Fruit fly (Drosophila melanogaster) whole organism, embryonic: Measurements from ENCODE around the gene ca.

Experiments
- ATbp ChIP-seq: fragments of 200-800 bp; sonication (Bioruptor generic); optimal IDR thresholded peaks from 2 replicates; lab custom pipeline; 2017; ENCODE audit warnings: missing biosample characterization, mild to moderate bottlenecking, missing genetic modification characterization, missing genetic modification reagents
- Atf6 ChIP-seq: fragments of 200-800 bp; sonication (Bioruptor generic); IDR thresholded peaks from 2 replicates; pipeline ENCODE4 v1.3.6; 2022; ENCODE audit warnings: missing biosample characterization, missing genetic modification characterization
- B-H2 ChIP-seq: fragments of 200-800 bp; sonication (Bioruptor generic); optimal IDR thresholded peaks from 2 replicates; lab custom pipeline; 2018; ENCODE audit warnings: missing biosample characterization, mild to moderate bottlenecking, missing genetic modification characterization
- Bgb ChIP-seq: fragments of 200-800 bp; sonication (Bioruptor generic); IDR thresholded peaks from 2 replicates; pipeline ENCODE4 v1.3.6; 2022; ENCODE audit warnings: missing biosample characterization, missing genetic modification characterization; ENCODE audit not compliant: partially characterized antibody
- CG13296 ChIP-seq: fragments of 200-800 bp; sonication (Bioruptor generic); optimal IDR thresholded peaks from 3 replicates; lab custom pipeline; 2018; ENCODE audit warnings: missing biosample characterization, mild to moderate bottlenecking, missing genetic modification characterization
- CG14014 ChIP-seq: fragments of 200-800 bp; sonication (Bioruptor generic); IDR thresholded peaks from 2 replicates; pipeline ENCODE4 v1.3.6; 2022; ENCODE audit warnings: missing biosample characterization, missing genetic modification characterization
- CG14965 ChIP-seq: fragments of 200-800 bp; sonication (Bioruptor generic); optimal IDR thresholded peaks from 2 replicates; lab custom pipeline; 2016; ENCODE audit warnings: missing biosample characterization, missing genetic modification characterization, borderline replicate concordance
- CG15073 ChIP-seq: fragments of 200-800 bp; sonication (Bioruptor generic); optimal IDR thresholded peaks from 2 replicates; lab custom pipeline; 2016; ENCODE audit warnings: missing biosample characterization, missing genetic modification characterization
- CG15601 ChIP-seq: fragments of 200-800 bp; sonication (Bioruptor generic); optimal IDR thresholded peaks from 3 replicates; lab custom pipeline; 2019; ENCODE audit warnings: missing biosample characterization, mild to moderate bottlenecking, missing genetic modification characterization, moderate library complexity
- CG17361 ChIP-seq: fragments of 200-800 bp; sonication (Bioruptor generic); IDR thresholded peaks from 3 replicates; pipeline ENCODE4 v1.3.6; 2022; ENCODE audit warnings: missing biosample characterization, missing genetic modification characterization
- CG18011 ChIP-seq: fragments of 200-800 bp; sonication (Bioruptor generic); optimal IDR thresholded peaks from 2 replicates; lab custom pipeline; 2017; ENCODE audit warnings: missing biosample characterization, missing genetic modification characterization, mild to moderate bottlenecking, moderate library complexity, missing genotype
- CG1832 ChIP-seq: fragments of 200-800 bp; sonication (Bioruptor generic); optimal IDR thresholded peaks from 2 replicates; lab custom pipeline; 2017; ENCODE audit warnings: missing biosample characterization, mild to moderate bottlenecking, missing genetic modification characterization, inconsistent platforms
- CG2678 ChIP-seq: fragments of 200-800 bp; sonication (Bioruptor generic); optimal IDR thresholded peaks from 3 replicates; lab custom pipeline; 2019; ENCODE audit warnings: missing biosample characterization, mild to moderate bottlenecking, missing genetic modification characterization, moderate library complexity
- CG34224 ChIP-seq: fragments of 200-800 bp; sonication (Bioruptor generic); IDR thresholded peaks from 3 replicates; pipeline ENCODE4 v1.3.6; 2022; ENCODE audit warnings: missing biosample characterization, missing genetic modification characterization; ENCODE audit not compliant: partially characterized antibody
- CG42726 ChIP-seq: fragments of 200-800 bp; sonication (Bioruptor generic); IDR thresholded peaks from 2 replicates; pipeline ENCODE4 v1.3.6; 2022; ENCODE audit warnings: missing biosample characterization, missing genetic modification characterization; ENCODE audit not compliant: partially characterized antibody
- CG4854 ChIP-seq: fragments of 200-800 bp; sonication (Bioruptor generic); optimal IDR thresholded peaks from 2 replicates; lab custom pipeline; 2016; ENCODE audit warnings: missing biosample characterization, missing genetic modification characterization, inconsistent platforms
- CG8478 ChIP-seq: fragments of >200 bp; optimal IDR thresholded peaks from 2 replicates; lab custom pipeline; 2018
- Dbx ChIP-seq: fragments of 200-800 bp; sonication (Bioruptor generic); IDR thresholded peaks from 3 replicates; pipeline ENCODE4 v1.3.6; 2022; ENCODE audit warnings: missing biosample characterization, missing genetic modification characterization
- Dfd ChIP-seq, 2 experiments: fragments of >200 bp; optimal IDR thresholded peaks; 2 replicates each; lab custom pipeline; 2017; ENCODE audit warnings: missing biosample characterization in 2 of 2, missing genetic modification characterization in 2 of 2
- Dip3 ChIP-seq: fragments of 200-800 bp; sonication (Bioruptor generic); optimal IDR thresholded peaks from 3 replicates; lab custom pipeline; 2016; ENCODE audit warnings: missing biosample characterization, missing genetic modification characterization
- Drgx ChIP-seq: fragments of 200-800 bp; sonication (Bioruptor generic); IDR thresholded peaks from 2 replicates; pipeline ENCODE4 v1.3.6; 2022; ENCODE audit warnings: missing biosample characterization, missing genetic modification characterization
- Eip74EF ChIP-seq, 2 experiments: fragments of 200-800 bp in 1 of 2; fragments of >200 bp in 1 of 2; sonication (Bioruptor generic) in 1 of 2; optimal IDR thresholded peaks; 2 replicates each; lab custom pipeline; 2017 to 2019; ENCODE audit warnings: missing biosample characterization in 2 of 2, missing genetic modification characterization in 2 of 2, mild to moderate bottlenecking in 1 of 2, moderate library complexity in 1 of 2
- Fer1 ChIP-seq: fragments of 200-800 bp; sonication (Bioruptor generic); optimal IDR thresholded peaks from 2 replicates; lab custom pipeline; 2017; ENCODE audit warnings: missing biosample characterization, mild to moderate bottlenecking, missing genetic modification characterization
- Hey ChIP-seq: fragments of 200-800 bp; sonication (Bioruptor generic); optimal IDR thresholded peaks from 3 replicates; lab custom pipeline; 2018; ENCODE audit warnings: missing biosample characterization, mild to moderate bottlenecking, missing genetic modification characterization
- Rfx ChIP-seq: fragments of 200-800 bp; sonication (Bioruptor generic); IDR thresholded peaks from 2 replicates; pipeline ENCODE4 v1.3.6; 2022; ENCODE audit warnings: missing biosample characterization, missing genetic modification characterization
- Stat92E ChIP-seq, 3 experiments: fragments of >200 bp in 2 of 3; fragments of 200-800 bp in 1 of 3; sonication (Bioruptor generic) in 1 of 3; optimal IDR thresholded peaks; 2 replicates each; lab custom pipeline; 2017 to 2019; ENCODE audit warnings: missing biosample characterization in 3 of 3, missing genetic modification characterization in 3 of 3, mild to moderate bottlenecking in 1 of 3, moderate library complexity in 1 of 3
- YL-1 ChIP-seq: fragments of 200-800 bp; sonication (Bioruptor generic); optimal IDR thresholded peaks from 3 replicates; lab custom pipeline; 2017; ENCODE audit warnings: missing biosample characterization, mild to moderate bottlenecking, missing genetic modification characterization
- bbx ChIP-seq: fragments of 200-800 bp; sonication (Bioruptor generic); IDR thresholded peaks from 2 replicates; pipeline ENCODE4 v1.3.6; 2022; ENCODE audit warnings: missing biosample characterization, missing genetic modification characterization; ENCODE audit not compliant: partially characterized antibody
- crol ChIP-seq: fragments of 200-800 bp; sonication (Bioruptor generic); IDR thresholded peaks from 2 replicates; pipeline ENCODE4 v1.3.6; 2022; ENCODE audit warnings: missing biosample characterization, missing genetic modification characterization
- da ChIP-seq: fragments of 200-800 bp; sonication (Bioruptor generic); optimal IDR thresholded peaks from 2 replicates; lab custom pipeline; 2016; ENCODE audit warnings: missing biosample characterization, missing genetic modification characterization
- danr ChIP-seq: fragments of 200-800 bp; sonication (Bioruptor generic); IDR thresholded peaks from 2 replicates; pipeline ENCODE4 v1.3.6; 2022; ENCODE audit warnings: missing biosample characterization, missing genetic modification characterization
- fd64A ChIP-seq: fragments of 200-800 bp; sonication (Bioruptor generic); optimal IDR thresholded peaks from 3 replicates; lab custom pipeline; 2018; ENCODE audit warnings: missing biosample characterization, mild to moderate bottlenecking, missing genetic modification characterization
- onecut ChIP-seq: fragments of 200-800 bp; sonication (Bioruptor generic); IDR thresholded peaks from 2 replicates; pipeline ENCODE4 v1.3.6; 2022; ENCODE audit warnings: missing biosample characterization, missing genetic modification characterization
- pfk ChIP-seq: fragments of 200-800 bp; sonication (Bioruptor generic); optimal IDR thresholded peaks from 2 replicates; lab custom pipeline; 2018; ENCODE audit warnings: missing biosample characterization, mild to moderate bottlenecking, missing genetic modification characterization, moderate library complexity
- row ChIP-seq: fragments of 200-800 bp; sonication (Bioruptor generic); IDR thresholded peaks from 3 replicates; pipeline ENCODE4 v1.3.6; 2022; ENCODE audit warnings: missing biosample characterization, missing genetic modification characterization
- run ChIP-seq: fragments of 200-800 bp; sonication (Bioruptor generic); optimal IDR thresholded peaks from 3 replicates; lab custom pipeline; 2018; ENCODE audit warnings: missing biosample characterization, mild to moderate bottlenecking, missing genetic modification characterization
- seq ChIP-seq: fragments of 200-800 bp; sonication (Bioruptor generic); IDR thresholded peaks from 2 replicates; pipeline ENCODE4 v1.3.6; 2022; ENCODE audit warnings: missing biosample characterization, missing genetic modification characterization
- sisA ChIP-seq: fragments of 200-800 bp; sonication (Bioruptor generic); IDR thresholded peaks from 2 replicates; pipeline ENCODE4 v1.3.6; 2022; ENCODE audit warnings: missing biosample characterization, missing genetic modification characterization
- so ChIP-seq: fragments of 200-800 bp; sonication (Bioruptor generic); IDR thresholded peaks from 3 replicates; pipeline ENCODE4 v1.3.6; 2022; ENCODE audit warnings: missing biosample characterization, missing genetic modification characterization
- wek ChIP-seq: fragments of 200-800 bp; sonication (Bioruptor generic); optimal IDR thresholded peaks from 3 replicates; lab custom pipeline; 2018; ENCODE audit warnings: missing biosample characterization, mild to moderate bottlenecking, missing genetic modification characterization, moderate library complexity
- zen2 ChIP-seq: fragments of 200-800 bp; sonication (Bioruptor generic); IDR thresholded peaks from 3 replicates; pipeline ENCODE4 v1.3.6; 2022; ENCODE audit warnings: missing biosample characterization, missing genetic modification characterization; ENCODE audit not compliant: partially characterized antibody

Gene ca

dm6 chr3R:29774360-29775193 lies 32.0 kb upstream of the ca start (continued):
- peak; percentile 24 for TF ChIP-seq run
- TF ChIP-seq CG15601 (tag; lab: Kevin White, UChicago): peak; percentile 25
- TF ChIP-seq CG8478: no peak
- TF ChIP-seq ATbp: peak; percentile 40
- TF ChIP-seq danr (GFP tag; lab: Robert Waterston, UW): no peak
- TF ChIP-seq Hey (tag; lab: Kevin White, UChicago): no peak
- TF ChIP-seq CG34224 (GFP tag; lab: Robert Waterston, UW): peak; percentile 85
- peak; percentile 29; the same call in 1 of the 2 replicates for TF ChIP-seq CG14014 (GFP tag; lab: Robert Waterston, UW)
- no peak for TF ChIP-seq CG18011 (GFP tag; lab: Kevin White, UChicago)
- peak; percentile 19 for TF ChIP-seq CG1832 (GFP tag; lab: Kevin White, UChicago)
- peak; percentile 8 for TF ChIP-seq YL-1 (GFP tag; lab: Kevin White, UChicago)
- TF ChIP-seq Dbx (GFP tag; lab: Robert Waterston, UW): peak; percentile 13; the same call in 1 of the 3 replicates
- 0 out of 2 replicates have a peak, but pooled peaks have one; percentile 25 for TF ChIP-seq onecut (GFP tag; lab: Robert Waterston, UW)
- TF ChIP-seq da: no peak
- TF ChIP-seq bbx (GFP tag; lab: Robert Waterston, UW): peak; percentile 71
- no peak for TF ChIP-seq Eip74EF (GFP tag; optimal IDR thresholded peaks at IDR 0.05; lab: Kevin White, UChicago)
- TF ChIP-seq so: peak; percentile 47; the same call in 2 of the 3 replicates
- TF ChIP-seq Dfd (GFP tag; optimal IDR thresholded peaks at IDR 0.05; lab: Kevin White, UChicago): no peak
- no peak for TF ChIP-seq Atf6 (GFP tag; lab: Robert Waterston, UW)
- no peak for TF ChIP-seq CG42726 (GFP tag; lab: Robert Waterston, UW)
- peak; percentile 38; the same call in 1 of the 2 replicates for TF ChIP-seq Bgb (GFP tag; lab: Robert Waterston, UW)
- no peak for TF ChIP-seq CG14965 (GFP tag; lab: Kevin White, UChicago)
- no peak; the same call in 1 of the 2 replicates for TF ChIP-seq seq (GFP tag; lab: Robert Waterston, UW)
- peak; percentile 25; the same call in 1 of the 2 replicates for TF ChIP-seq Rfx (GFP tag; lab: Robert Waterston, UW)
- no peak for TF ChIP-seq CG15073 (GFP tag; lab: Kevin White, UChicago)
- peak; percentile 38 for TF ChIP-seq Fer1 (GFP tag; lab: Kevin White, UChicago)
- TF ChIP-seq zen2 (GFP tag; lab: Robert Waterston, UW): peak; percentile 83; the same call in 2 of the 3 replicates
- TF ChIP-seq Stat92E (GFP tag; optimal IDR thresholded peaks at IDR 0.05; lab: Kevin White, UChicago): peak in 1 of 3 experiments; percentile 15
- peak; percentile 59 for TF ChIP-seq wek (GFP tag; lab: Kevin White, UChicago)
- peak; percentile 25 for TF ChIP-seq fd64A (GFP tag; lab: Kevin White, UChicago)
- TF ChIP-seq Drgx: 0 out of 2 replicates have a peak, but pooled peaks have one; percentile 37
- TF ChIP-seq pfk (GFP tag; lab: Kevin White, UChicago): peak; percentile 48
- no peak for TF ChIP-seq CG17361
- no peak for TF ChIP-seq Dip3
- no peak for TF ChIP-seq CG4854
- no peak for TF ChIP-seq sisA (GFP tag; lab: Robert Waterston, UW)
- peak; percentile 70; the same call in 1 of the 2 replicates for TF ChIP-seq crol (GFP tag; lab: Robert Waterston, UW)
- no peak for TF ChIP-seq CG2678 (tag; lab: Kevin White, UChicago)
- TF ChIP-seq CG13296 (GFP tag; lab: Kevin White, UChicago): peak; percentile 18
- TF ChIP-seq B-H2 (GFP tag; lab: Kevin White, UChicago): peak; percentile 23
- TF ChIP-seq row (GFP tag; lab: Robert Waterston, UW): no peak; the same call in 2 of the 3 replicates
